Fruit fly (Drosophila melanogaster) whole organism, wandering third instar larva: ENCODE measurements around the gene CG5126.

Experiments used
- Abd-B ChIP-seq: fragments of >200 bp; optimal IDR thresholded peaks from 2 replicates; lab custom pipeline; 2017; ENCODE audit warnings: missing biosample characterization, missing genetic modification characterization
- CG32264 ChIP-seq: fragments of 200-800 bp; sonication (Bioruptor generic); optimal IDR thresholded peaks from 2 replicates; lab custom pipeline; 2016; ENCODE audit warnings: missing biosample characterization, missing genetic modification characterization
- CG9705 ChIP-seq: fragments of 200-800 bp; sonication (Bioruptor generic); optimal IDR thresholded peaks from 2 replicates; lab custom pipeline; 2018; ENCODE audit warnings: missing biosample characterization, mild to moderate bottlenecking, missing genetic modification characterization
- CrebA ChIP-seq: fragments of 200-800 bp; sonication (Bioruptor generic); optimal IDR thresholded peaks from 2 replicates; lab custom pipeline; 2016; ENCODE audit warnings: missing biosample characterization, mild to moderate bottlenecking, missing genetic modification characterization, borderline replicate concordance
- Dfd ChIP-seq: fragments of >200 bp; optimal IDR thresholded peaks from 2 replicates; lab custom pipeline; 2017; ENCODE audit warnings: missing biosample characterization, missing genetic modification characterization
- Dif ChIP-seq: fragments of 200-275, 200-300 bp; sonication (Bioruptor generic); optimal IDR thresholded peaks from 2 replicates; lab custom pipeline; 2018; ENCODE audit warnings: missing biosample characterization, missing genetic modification characterization; ENCODE audit not compliant: partially characterized antibody
- GATAd ChIP-seq: sonication (Bioruptor generic); optimal IDR thresholded peaks from 2 replicates; lab custom pipeline; 2016; ENCODE audit warnings: missing biosample characterization, missing genetic modification characterization
- HLH106 ChIP-seq: fragments of 200-800 bp; optimal IDR thresholded peaks from 3 replicates; lab custom pipeline; 2019; ENCODE audit warnings: missing biosample characterization, mild to moderate bottlenecking, missing genetic modification characterization, moderate library complexity
- Hnf4 ChIP-seq: fragments of 200-800 bp; sonication (Bioruptor generic); optimal IDR thresholded peaks from 2 replicates; lab custom pipeline; 2016; ENCODE audit warnings: missing biosample characterization, mild to moderate bottlenecking, missing genetic modification characterization
- Hr78 ChIP-seq: fragments of >200 bp; optimal IDR thresholded peaks from 2 replicates; lab custom pipeline; 2017; ENCODE audit warnings: missing biosample characterization, missing genetic modification characterization
- Hr83 ChIP-seq: fragments of 200-300 bp; sonication (Bioruptor generic); optimal IDR thresholded peaks from 2 replicates; lab custom pipeline; 2016; ENCODE audit warnings: missing biosample characterization, mild to moderate bottlenecking, missing genetic modification characterization, moderate library complexity; ENCODE audit not compliant: poor library complexity, severe bottlenecking
- Jra ChIP-seq: sonication (Bioruptor generic); optimal IDR thresholded peaks from 2 replicates; lab custom pipeline; 2016; ENCODE audit warnings: missing biosample characterization, missing genetic modification characterization
- Mio ChIP-seq: sonication (Bioruptor generic); optimal IDR thresholded peaks from 2 replicates; lab custom pipeline; 2016; ENCODE audit warnings: missing biosample characterization, missing genetic modification characterization
- Myc ChIP-seq: fragments of >200 bp; optimal IDR thresholded peaks from 2 replicates; lab custom pipeline; 2017
- N ChIP-seq: fragments of >200 bp; optimal IDR thresholded peaks from 2 replicates; lab custom pipeline; 2018; ENCODE audit warnings: missing biosample characterization, missing external identifiers, missing genetic modification characterization
- OdsH ChIP-seq: fragments of 200-800 bp; sonication (Bioruptor generic); optimal IDR thresholded peaks from 2 replicates; lab custom pipeline; 2016; ENCODE audit warnings: missing biosample characterization, mild to moderate bottlenecking, missing genetic modification characterization
- Rel ChIP-seq, 2 experiments: fragments of 200-800 bp; sonication (Bioruptor generic) in 1 of 2; optimal IDR thresholded peaks; 2 replicates in 1 of 2; 3 replicates in 1 of 2; lab custom pipeline; 2016 to 2019; ENCODE audit warnings: mild to moderate bottlenecking in 2 of 2, missing biosample characterization in 2 of 2, missing genetic modification characterization in 2 of 2, moderate library complexity in 1 of 2
- Sp1 ChIP-seq: fragments of 200-800 bp; sonication (Bioruptor generic); optimal IDR thresholded peaks from 3 replicates; lab custom pipeline; 2019; ENCODE audit warnings: missing biosample characterization, mild to moderate bottlenecking, missing genetic modification characterization, moderate library complexity
- Vsx2 ChIP-seq: fragments of 200-300, 225-300 bp; sonication (Bioruptor generic); optimal IDR thresholded peaks from 2 replicates; lab custom pipeline; 2018; ENCODE audit warnings: missing biosample characterization, missing genetic modification characterization; ENCODE audit not compliant: partially characterized antibody
- br ChIP-seq: fragments of 200-800 bp; sonication (Bioruptor generic); optimal IDR thresholded peaks from 2 replicates; lab custom pipeline; 2016; ENCODE audit warnings: missing biosample characterization, missing genetic modification characterization
- brk ChIP-seq: fragments of 200-800 bp; sonication (Bioruptor generic); optimal IDR thresholded peaks from 2 replicates; lab custom pipeline; 2016; ENCODE audit warnings: missing biosample characterization, mild to moderate bottlenecking, missing genetic modification characterization
- dl ChIP-seq, 2 experiments: fragments of 175-275, 200-275 bp in 1 of 2; fragments of 200-275 bp in 1 of 2; sonication (Bioruptor generic); optimal IDR thresholded peaks; lab custom pipeline; 2018; ENCODE audit warnings: mild to moderate bottlenecking in 2 of 2, missing biosample characterization in 2 of 2, missing genetic modification characterization in 2 of 2, moderate library complexity in 2 of 2; ENCODE audit not compliant: partially characterized antibody in 2 of 2, insufficient read depth in 1 of 2
- dmrt93B ChIP-seq: fragments of 200-800 bp; sonication (Bioruptor generic); optimal IDR thresholded peaks from 2 replicates; lab custom pipeline; 2018; ENCODE audit warnings: missing biosample characterization, mild to moderate bottlenecking, missing genetic modification characterization
- dsf ChIP-seq: sonication (Bioruptor generic); optimal IDR thresholded peaks from 2 replicates; lab custom pipeline; 2016; ENCODE audit warnings: missing biosample characterization, missing genetic modification characterization, borderline replicate concordance
- ey ChIP-seq: fragments of 200-800 bp; sonication (Bioruptor generic); optimal IDR thresholded peaks from 2 replicates; lab custom pipeline; 2016; ENCODE audit warnings: missing biosample characterization, missing genetic modification characterization
- foxo ChIP-seq, 2 experiments: fragments of 200-800 bp; sonication (Bioruptor generic); optimal IDR thresholded peaks; 2 replicates in 1 of 2; 3 replicates in 1 of 2; lab custom pipeline; 2016 to 2017; ENCODE audit warnings: missing biosample characterization in 2 of 2, missing genetic modification characterization in 2 of 2
- fru ChIP-seq: fragments of 200-800 bp; sonication (Bioruptor generic); optimal IDR thresholded peaks from 3 replicates; lab custom pipeline; 2016; ENCODE audit warnings: missing biosample characterization, mild to moderate bottlenecking, missing genetic modification characterization
- h ChIP-seq: fragments of 200-800 bp; sonication (Bioruptor generic); optimal IDR thresholded peaks from 3 replicates; lab custom pipeline; 2016; ENCODE audit warnings: missing biosample characterization, mild to moderate bottlenecking, missing genetic modification characterization
- jim ChIP-seq: fragments of 175-275, 200-325 bp; sonication (Bioruptor generic); optimal IDR thresholded peaks from 2 replicates; lab custom pipeline; 2016; ENCODE audit warnings: missing biosample characterization, mild to moderate bottlenecking, missing genetic modification characterization
- lola ChIP-seq: fragments of >200 bp; optimal IDR thresholded peaks from 2 replicates; lab custom pipeline; 2017; ENCODE audit warnings: missing biosample characterization, missing genetic modification characterization
- pan ChIP-seq: fragments of >200 bp; optimal IDR thresholded peaks from 2 replicates; lab custom pipeline; 2017
- psq ChIP-seq: fragments of 200-800 bp; sonication (Bioruptor generic); optimal IDR thresholded peaks from 3 replicates; lab custom pipeline; 2017; ENCODE audit warnings: missing biosample characterization, mild to moderate bottlenecking, missing genetic modification characterization, moderate library complexity
- rgr ChIP-seq: fragments of 200-800 bp; sonication (Bioruptor generic); optimal IDR thresholded peaks from 3 replicates; lab custom pipeline; 2016; ENCODE audit warnings: missing biosample characterization, mild to moderate bottlenecking, missing genetic modification characterization
- sage ChIP-seq: fragments of 200-800 bp; sonication (Bioruptor generic); optimal IDR thresholded peaks from 2 replicates; lab custom pipeline; 2016; ENCODE audit warnings: missing biosample characterization, mild to moderate bottlenecking, missing genetic modification characterization
- sv ChIP-seq: fragments of 200-800 bp; sonication (Bioruptor generic); optimal IDR thresholded peaks from 3 replicates; lab custom pipeline; 2016; ENCODE audit warnings: missing biosample characterization, missing genetic modification characterization
- tai ChIP-seq: sonication (Bioruptor generic); optimal IDR thresholded peaks from 2 replicates; lab custom pipeline; 2016; ENCODE audit warnings: missing biosample characterization, missing genetic modification characterization
- usp ChIP-seq: fragments of >200 bp; optimal IDR thresholded peaks from 2 replicates; lab custom pipeline; 2017; ENCODE audit warnings: missing biosample characterization, missing genetic modification characterization
- woc ChIP-seq: sonication (Bioruptor generic); optimal IDR thresholded peaks from 2 replicates; lab custom pipeline; 2016; ENCODE audit warnings: missing biosample characterization, mild to moderate bottlenecking, missing genetic modification characterization

Gene CG5126

DNA sequence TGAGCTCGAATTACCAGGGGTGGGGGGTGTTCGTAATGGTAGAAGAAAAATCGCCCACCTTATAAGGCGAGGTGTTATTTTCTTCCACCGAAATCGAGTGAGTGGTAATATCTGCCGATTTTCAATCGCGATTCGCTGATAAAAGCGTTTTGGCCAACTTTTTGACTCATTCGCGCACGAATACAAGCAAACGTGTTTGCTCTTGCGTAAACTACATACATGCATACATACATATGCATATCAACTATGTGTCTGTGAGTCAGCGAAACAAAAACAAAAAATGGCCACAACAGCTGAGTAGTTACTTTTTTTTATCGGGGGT is 26.5 kb downstream of the CG5126 start:
- TF ChIP-seq fru (GFP tag; lab: Kevin White, UChicago) (peak; percentile 20), woc (GFP tag; lab: Kevin White, UChicago) (no peak), N (GFP tag; lab: Kevin White, UChicago) (no peak)

DNA sequence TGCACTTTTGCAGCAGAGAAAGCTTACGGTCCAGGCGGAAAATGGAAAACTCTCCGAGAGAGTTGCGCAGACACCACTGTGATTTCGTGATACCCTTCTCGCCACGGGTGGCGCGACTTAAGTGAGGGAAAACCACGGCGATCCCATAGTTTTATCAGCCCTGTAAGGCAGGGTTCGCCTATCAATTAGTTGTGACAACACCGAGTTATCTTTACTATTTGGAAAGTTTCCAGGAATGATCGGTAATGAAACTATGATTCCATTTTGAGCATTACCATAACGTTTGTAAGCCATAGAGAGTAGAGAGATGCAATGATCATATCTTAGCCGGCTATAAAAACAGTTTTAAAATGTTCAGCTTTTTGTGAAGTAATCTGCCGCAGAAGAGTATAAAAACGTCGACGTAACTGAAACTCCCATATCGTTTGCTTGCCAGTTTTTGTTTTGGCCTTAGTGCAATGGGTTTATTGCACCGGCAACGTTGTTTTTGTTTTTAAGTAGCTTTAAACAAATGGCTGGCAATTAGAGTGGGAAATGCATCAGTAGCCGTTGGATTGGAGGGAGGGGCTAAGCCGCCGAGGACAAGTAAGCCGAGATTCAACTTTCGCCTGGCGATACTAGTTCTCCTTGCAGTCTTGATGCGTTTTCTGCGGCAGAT is 27.1 kb downstream of the CG5126 start:
- TF ChIP-seq dl (GFP tag; optimal IDR thresholded peaks at IDR 0.05; lab: Kevin White, UChicago; ENCODE audit: insufficient read depth in 1 of 2, partially characterized antibody in 2 of 2) (no peak), fru (GFP tag; lab: Kevin White, UChicago) (no peak), lola (GFP tag; lab: Kevin White, UChicago) (no peak), Hr83 (GFP tag; lab: Kevin White, UChicago) (no peak), GATAd (GFP tag; lab: Kevin White, UChicago) (no peak), Dfd (GFP tag; lab: Kevin White, UChicago) (no peak), rgr (GFP tag; lab: Kevin White, UChicago) (no peak)

DNA sequence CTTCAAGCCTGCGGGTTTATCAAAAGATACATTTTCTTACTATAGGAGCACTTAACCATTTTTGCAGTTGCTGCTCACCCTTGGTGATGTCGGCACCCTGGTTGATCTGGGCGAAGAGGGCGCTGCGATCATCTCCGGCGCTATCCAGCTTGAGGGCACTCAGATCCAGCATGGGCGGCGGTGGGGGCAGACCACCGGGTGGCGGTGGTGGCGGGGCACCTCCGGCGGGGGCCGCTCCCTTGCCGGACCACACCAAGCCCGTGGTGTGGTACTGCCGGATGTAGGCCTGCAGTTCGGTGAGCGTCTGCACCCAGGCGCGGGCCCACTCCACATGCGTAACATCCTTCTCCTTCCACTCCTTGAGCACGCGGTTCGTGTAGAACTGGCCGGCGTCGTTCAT is 31.1 kb downstream of the CG5126 start:
- TF ChIP-seq Sp1 (GFP tag; lab: Kevin White, UChicago) (no peak), Dfd (GFP tag; lab: Kevin White, UChicago) (peak; percentile 99)

DNA sequence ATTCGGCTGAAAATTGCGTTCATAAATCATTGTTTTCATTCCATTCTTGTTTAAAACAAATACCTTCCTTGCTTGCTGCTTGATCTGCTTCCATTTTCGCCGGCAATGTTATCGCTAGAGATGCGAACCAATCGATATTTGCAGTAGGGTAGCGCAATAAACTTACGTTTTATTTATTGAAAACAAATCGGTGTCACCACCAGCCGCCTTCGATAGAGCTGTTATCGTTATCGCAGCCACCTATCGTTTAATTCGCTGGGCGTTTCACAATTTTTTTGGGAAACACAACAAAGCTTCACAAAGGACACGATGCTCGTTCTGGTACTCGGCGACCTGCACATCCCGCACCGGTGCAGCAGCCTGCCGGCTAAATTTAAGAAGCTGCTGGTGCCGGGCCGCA is 33.3 kb downstream of the CG5126 start, which contains the start of the genes Tfb4 and Vps29:
Tfb4 (minus strand) TSS at position 124 of the 400 bp plus-strand sequence.
Vps29 (plus strand) TSS at position 213 of the 400 bp plus-strand sequence.
- TF ChIP-seq Rel (GFP tag; optimal IDR thresholded peaks at IDR 0.05; lab: Kevin White, UChicago) (no peak), Rel (tag; optimal IDR thresholded peaks at IDR 0.05; lab: Kevin White, UChicago) (peak; percentile 59), rgr (GFP tag; lab: Kevin White, UChicago) (no peak), dl (GFP tag; optimal IDR thresholded peaks at IDR 0.05; lab: Kevin White, UChicago; ENCODE audit: insufficient read depth in 1 of 2, partially characterized antibody in 2 of 2) (no peak), woc (GFP tag; lab: Kevin White, UChicago) (no peak), psq (GFP tag; lab: Kevin White, UChicago) (peak; percentile 43), N (GFP tag; lab: Kevin White, UChicago) (no peak), fru (GFP tag; lab: Kevin White, UChicago) (no peak), Sp1 (GFP tag; lab: Kevin White, UChicago) (no peak), dsf (GFP tag; lab: Kevin White, UChicago) (no peak), jim (GFP tag; lab: Kevin White, UChicago) (no peak), OdsH (GFP tag; lab: Kevin White, UChicago) (peak; percentile 61), CrebA (GFP tag; lab: Kevin White, UChicago) (no peak), Myc (lab: Kevin White, UChicago) (no peak), br (GFP tag; lab: Kevin White, UChicago) (peak; percentile 74), lola (GFP tag; lab: Kevin White, UChicago) (no peak), Dfd (GFP tag; lab: Kevin White, UChicago) (no peak), tai (no peak), GATAd (GFP tag; lab: Kevin White, UChicago) (peak; percentile 10), Vsx2 (no peak), foxo (GFP tag; optimal IDR thresholded peaks at IDR 0.05; lab: Kevin White, UChicago) (peak in 1 of 2 experiments; percentile 83), Dif (GFP tag; lab: Kevin White, UChicago) (no peak), sv (GFP tag; lab: Kevin White, UChicago) (peak; percentile 7), dmrt93B (GFP tag; lab: Kevin White, UChicago) (no peak), h (GFP tag; lab: Kevin White, UChicago) (peak; percentile 77), sage (GFP tag; lab: Kevin White, UChicago) (no peak), Mio (GFP tag; lab: Kevin White, UChicago) (no peak), Hnf4 (GFP tag; lab: Kevin White, UChicago) (no peak), pan (lab: Kevin White, UChicago) (no peak), Hr78 (no peak), Abd-B (GFP tag; lab: Kevin White, UChicago) (no peak), Hr83 (GFP tag; lab: Kevin White, UChicago) (peak; percentile 97), CG9705 (GFP tag; lab: Kevin White, UChicago) (no peak), brk (GFP tag; lab: Kevin White, UChicago) (no peak), Jra (GFP tag; lab: Kevin White, UChicago) (no peak), usp (GFP tag; lab: Kevin White, UChicago) (no peak), HLH106 (tag; lab: Kevin White, UChicago) (peak; percentile 40), CG32264 (GFP tag; lab: Kevin White, UChicago) (peak; percentile 1), ey (GFP tag; lab: Kevin White, UChicago) (peak; percentile 67)
